Fruit fly (Drosophila melanogaster): ENCODE data around the gene CG34436.

dm6 chr3R:28263522-28263921 is 18.9 kb upstream of the CG34436 start, which contains the start of gene CG43125:
- TF ChIP-seq CTCF (optimal IDR thresholded peaks at IDR 0.05) = no peak
- TF ChIP-seq CG8478 (optimal IDR thresholded peaks at IDR 0.05) = no peak
